Fruit fly (Drosophila melanogaster) whole organism, embryonic: ENCODE data around the gene Hsp83.

ENCODE experiments used
- Aef1 ChIP-seq: fragments of 200-800 bp; sonication (Bioruptor generic); IDR thresholded peaks from 3 replicates; pipeline ENCODE4 v1.3.6; 2022; ENCODE audit warnings: missing biosample characterization, missing genetic modification characterization
- Atf-2 ChIP-seq: fragments of 200-800 bp; sonication (Bioruptor generic); optimal IDR thresholded peaks from 2 replicates; lab custom pipeline; 2016; ENCODE audit warnings: missing biosample characterization, missing genetic modification characterization
- CG10209 ChIP-seq: fragments of 200-800 bp; sonication (Bioruptor generic); optimal IDR thresholded peaks from 3 replicates; lab custom pipeline; 2017; ENCODE audit warnings: missing biosample characterization, mild to moderate bottlenecking, missing genetic modification characterization, missing genetic modification reagents
- CG11247 ChIP-seq: fragments of 200-800 bp; sonication (Bioruptor generic); IDR thresholded peaks from 2 replicates; pipeline ENCODE4 v1.3.6; 2022; ENCODE audit warnings: missing biosample characterization, missing genetic modification characterization
- CG12071 ChIP-seq: fragments of 200-800 bp; sonication (Bioruptor generic); optimal IDR thresholded peaks from 3 replicates; lab custom pipeline; 2018; ENCODE audit warnings: missing biosample characterization, mild to moderate bottlenecking, missing genetic modification characterization
- CG12659 ChIP-seq: fragments of 200-800 bp; sonication (Bioruptor generic); optimal IDR thresholded peaks from 3 replicates; lab custom pipeline; 2017; ENCODE audit warnings: mild to moderate bottlenecking, missing biosample characterization, missing genetic modification reagents, missing genetic modification characterization
- CG13296 ChIP-seq: fragments of 200-800 bp; sonication (Bioruptor generic); optimal IDR thresholded peaks from 3 replicates; lab custom pipeline; 2018; ENCODE audit warnings: missing biosample characterization, mild to moderate bottlenecking, missing genetic modification characterization
- CG15514 ChIP-seq: fragments of 200-800 bp; sonication (Bioruptor generic); optimal IDR thresholded peaks from 3 replicates; lab custom pipeline; 2017; ENCODE audit warnings: missing biosample characterization, missing genetic modification characterization, mild to moderate bottlenecking, moderate library complexity, missing genetic modification reagents
- CG16813 ChIP-seq: fragments of 200-800 bp; sonication (Bioruptor generic); IDR thresholded peaks from 3 replicates; pipeline ENCODE4 v1.3.6; 2022; ENCODE audit warnings: missing biosample characterization, missing genetic modification characterization; ENCODE audit not compliant: partially characterized antibody
- CG17328 ChIP-seq: fragments of 200-800 bp; sonication (Bioruptor generic); IDR thresholded peaks from 2 replicates; pipeline ENCODE4 v1.3.6; 2022; ENCODE audit warnings: missing biosample characterization, missing genetic modification characterization
- CG17568 ChIP-seq: fragments of 200-800 bp; sonication (Bioruptor generic); optimal IDR thresholded peaks from 2 replicates; lab custom pipeline; 2018; ENCODE audit warnings: missing biosample characterization, mild to moderate bottlenecking, missing genetic modification characterization, moderate library complexity
- CG2678 ChIP-seq: fragments of 200-800 bp; sonication (Bioruptor generic); optimal IDR thresholded peaks from 3 replicates; lab custom pipeline; 2019; ENCODE audit warnings: missing biosample characterization, mild to moderate bottlenecking, missing genetic modification characterization, moderate library complexity
- CG30020 ChIP-seq: fragments of 200-800 bp; optimal IDR thresholded peaks from 2 replicates; lab custom pipeline; 2019; ENCODE audit warnings: missing biosample characterization, mild to moderate bottlenecking, missing genetic modification characterization, moderate library complexity
- CG30431 ChIP-seq: fragments of 200-800 bp; sonication (Bioruptor generic); optimal IDR thresholded peaks from 2 replicates; lab custom pipeline; 2017; ENCODE audit warnings: missing biosample characterization, missing genetic modification characterization
- CG3065 ChIP-seq: fragments of 200-800 bp; sonication (Bioruptor generic); optimal IDR thresholded peaks from 2 replicates; lab custom pipeline; 2016; ENCODE audit warnings: missing biosample characterization, missing genetic modification characterization
- CG31224 ChIP-seq: fragments of 200-800 bp; sonication (Bioruptor generic); IDR thresholded peaks from 2 replicates; pipeline ENCODE4 v1.3.6; 2022; ENCODE audit warnings: missing biosample characterization, missing genetic modification characterization
- CG31388 ChIP-seq: fragments of 200-800 bp; sonication (Bioruptor generic); optimal IDR thresholded peaks from 2 replicates; lab custom pipeline; 2016; ENCODE audit warnings: missing biosample characterization, missing genetic modification characterization
- CG33557 ChIP-seq: fragments of 200-800 bp; sonication (Bioruptor generic); optimal IDR thresholded peaks from 2 replicates; lab custom pipeline; 2019; ENCODE audit warnings: missing biosample characterization, mild to moderate bottlenecking, missing genetic modification characterization, moderate library complexity
- CG3838 ChIP-seq: fragments of 200-800 bp; sonication (Bioruptor generic); optimal IDR thresholded peaks from 3 replicates; lab custom pipeline; 2016; ENCODE audit warnings: missing biosample characterization, missing genetic modification characterization
- CG7987 ChIP-seq: fragments of 200-800 bp; sonication (Bioruptor generic); optimal IDR thresholded peaks from 2 replicates; lab custom pipeline; 2018; ENCODE audit warnings: missing biosample characterization, mild to moderate bottlenecking, missing genetic modification characterization, moderate library complexity
- CrebB ChIP-seq: fragments of 200-800 bp; sonication (Bioruptor generic); optimal IDR thresholded peaks from 3 replicates; lab custom pipeline; 2018; ENCODE audit warnings: missing biosample characterization, mild to moderate bottlenecking, missing genetic modification characterization
- Dek ChIP-seq: fragments of 200-800 bp; sonication (Bioruptor generic); optimal IDR thresholded peaks from 3 replicates; lab custom pipeline; 2019; ENCODE audit warnings: missing biosample characterization, mild to moderate bottlenecking, missing genetic modification characterization, moderate library complexity
- Dip2 ChIP-seq: fragments of 200-800 bp; sonication (Bioruptor generic); IDR thresholded peaks from 2 replicates; pipeline ENCODE4 v1.3.6; 2022; ENCODE audit warnings: missing biosample characterization, missing genetic modification characterization
- H15 ChIP-seq: fragments of 200-800 bp; sonication (Bioruptor generic); IDR thresholded peaks from 3 replicates; pipeline ENCODE4 v1.3.6; 2022; ENCODE audit warnings: missing biosample characterization, missing genetic modification characterization
- Hr51 ChIP-seq, 2 experiments: fragments of 200-800 bp; sonication (Bioruptor generic); optimal IDR thresholded peaks; 2 replicates in 1 of 2; 3 replicates in 1 of 2; lab custom pipeline; 2016 to 2018; ENCODE audit warnings: missing biosample characterization in 2 of 2, missing genetic modification characterization in 2 of 2, mild to moderate bottlenecking in 1 of 2, moderate library complexity in 1 of 2
- Mad ChIP-seq: fragments of 200-800 bp; sonication (Bioruptor generic); optimal IDR thresholded peaks from 2 replicates; lab custom pipeline; 2016; ENCODE audit warnings: missing biosample characterization, missing genetic modification characterization
- Med ChIP-seq: fragments of 200-800 bp; sonication (Bioruptor generic); peaks from one replicate; lab custom pipeline; 2016; ENCODE audit warnings: missing biosample characterization, missing genetic modification characterization, mild to moderate bottlenecking, inconsistent platforms, moderate library complexity
- NfI ChIP-seq: fragments of 200-800 bp; sonication (Bioruptor generic); optimal IDR thresholded peaks from 3 replicates; lab custom pipeline; 2018; ENCODE audit warnings: missing biosample characterization, mild to moderate bottlenecking, missing genetic modification characterization, moderate library complexity
- Ptx1 ChIP-seq: fragments of 200-800 bp; sonication (Bioruptor generic); IDR thresholded peaks from 2 replicates; pipeline ENCODE4 v1.3.6; 2022; ENCODE audit warnings: missing biosample characterization, missing genetic modification characterization
- Usf ChIP-seq: fragments of 200-800 bp; sonication (Bioruptor generic); optimal IDR thresholded peaks from 2 replicates; lab custom pipeline; 2017; ENCODE audit warnings: missing genotype, missing biosample characterization, missing genetic modification characterization
- bab2 ChIP-seq: fragments of 200-800 bp; sonication (Bioruptor generic); optimal IDR thresholded peaks from 2 replicates; lab custom pipeline; 2016; ENCODE audit warnings: missing biosample characterization, missing genetic modification characterization
- bbx ChIP-seq: fragments of 200-800 bp; sonication (Bioruptor generic); IDR thresholded peaks from 2 replicates; pipeline ENCODE4 v1.3.6; 2022; ENCODE audit warnings: missing biosample characterization, missing genetic modification characterization; ENCODE audit not compliant: partially characterized antibody
- bsh ChIP-seq, 2 experiments: fragments of 200-800 bp; sonication (Bioruptor generic); optimal IDR thresholded peaks; 2 replicates each; lab custom pipeline; 2017 to 2018; ENCODE audit warnings: mild to moderate bottlenecking in 2 of 2, missing biosample characterization in 2 of 2, missing genetic modification characterization in 2 of 2, moderate library complexity in 1 of 2
- cg ChIP-seq: fragments of 200-800 bp; sonication (Bioruptor generic); optimal IDR thresholded peaks from 3 replicates; lab custom pipeline; 2019; ENCODE audit warnings: missing biosample characterization, mild to moderate bottlenecking, missing genetic modification characterization, moderate library complexity
- dati ChIP-seq: fragments of 200-800 bp; sonication (Bioruptor generic); IDR thresholded peaks from 2 replicates; pipeline ENCODE4 v1.3.6; 2022; ENCODE audit warnings: missing biosample characterization, missing genetic modification characterization
- dysf ChIP-seq: fragments of 200-800 bp; sonication (Bioruptor generic); IDR thresholded peaks from 3 replicates; pipeline ENCODE4 v1.3.6; 2022; ENCODE audit warnings: missing biosample characterization, missing genetic modification characterization
- eyg ChIP-seq: fragments of 200-800 bp; sonication (Bioruptor generic); optimal IDR thresholded peaks from 3 replicates; lab custom pipeline; 2016; ENCODE audit warnings: missing biosample characterization, missing genetic modification characterization
- fd96Cb ChIP-seq: fragments of 200-800 bp; sonication (Bioruptor generic); optimal IDR thresholded peaks from 2 replicates; lab custom pipeline; 2018; ENCODE audit warnings: missing biosample characterization, mild to moderate bottlenecking, missing genetic modification characterization, moderate library complexity
- ftz-f1 ChIP-seq: fragments of 200-800 bp; sonication (Bioruptor generic); optimal IDR thresholded peaks from 2 replicates; lab custom pipeline; 2016; ENCODE audit warnings: missing biosample characterization, missing genetic modification characterization
- gcm ChIP-seq: fragments of 200-800 bp; sonication (Bioruptor generic); optimal IDR thresholded peaks from 2 replicates; lab custom pipeline; 2019; ENCODE audit warnings: missing biosample characterization, mild to moderate bottlenecking, missing genetic modification characterization, moderate library complexity
- gcm2 ChIP-seq: fragments of 200-800 bp; sonication (Bioruptor generic); optimal IDR thresholded peaks from 2 replicates; lab custom pipeline; 2016; ENCODE audit warnings: missing biosample characterization, missing genetic modification characterization
- gfzf ChIP-seq: fragments of 200-800 bp; sonication (Bioruptor generic); optimal IDR thresholded peaks from 2 replicates; lab custom pipeline; 2016; ENCODE audit warnings: missing biosample characterization, mild to moderate bottlenecking, missing genetic modification characterization, moderate library complexity
- grau ChIP-seq: fragments of 200-800 bp; optimal IDR thresholded peaks from 3 replicates; lab custom pipeline; 2019; ENCODE audit warnings: missing biosample characterization, mild to moderate bottlenecking, missing genetic modification characterization, moderate library complexity
- jing ChIP-seq: fragments of 200-800 bp; sonication (Bioruptor generic); optimal IDR thresholded peaks from 2 replicates; lab custom pipeline; 2018; ENCODE audit warnings: missing biosample characterization, mild to moderate bottlenecking, missing genetic modification characterization
- mirr ChIP-seq: fragments of 200-800 bp; sonication (Bioruptor generic); optimal IDR thresholded peaks from 3 replicates; lab custom pipeline; 2018; ENCODE audit warnings: missing biosample characterization, mild to moderate bottlenecking, missing genetic modification characterization
- p53 ChIP-seq: fragments of 200-800 bp; sonication (Bioruptor generic); optimal IDR thresholded peaks from 2 replicates; lab custom pipeline; 2016; ENCODE audit warnings: missing biosample characterization, missing genetic modification characterization
- pb ChIP-seq: fragments of 200-800 bp; sonication (Bioruptor generic); optimal IDR thresholded peaks from 3 replicates; lab custom pipeline; 2016; ENCODE audit warnings: missing biosample characterization, missing genetic modification characterization
- pum ChIP-seq: fragments of 200-800 bp; sonication (Bioruptor generic); optimal IDR thresholded peaks from 2 replicates; lab custom pipeline; 2016; ENCODE audit warnings: missing biosample characterization, missing genetic modification characterization
- tap ChIP-seq: fragments of 200-800 bp; optimal IDR thresholded peaks from 3 replicates; lab custom pipeline; 2019; ENCODE audit warnings: missing biosample characterization, mild to moderate bottlenecking, missing genetic modification characterization, moderate library complexity
- tup ChIP-seq: fragments of 200-800 bp; sonication (Bioruptor generic); optimal IDR thresholded peaks from 2 replicates; lab custom pipeline; 2016; ENCODE audit warnings: missing biosample characterization, mild to moderate bottlenecking, missing genetic modification characterization, moderate library complexity
- z ChIP-seq: fragments of 200-800 bp; sonication (Bioruptor generic); IDR thresholded peaks from 3 replicates; pipeline ENCODE4 v1.3.6; 2022; ENCODE audit warnings: missing biosample characterization, missing genetic modification characterization

The Hsp83 gene

dm6 chr3L:3179474-3179873, 13.3 kb upstream of the Hsp83 start (continued):
- TF ChIP-seq gcm2 (peak; percentile 83), CrebB (tag; lab: Kevin White, UChicago) (peak; percentile 70), CG12659 (GFP tag; lab: Kevin White, UChicago) (peak; percentile 81), CG31224 (peak; percentile 82), Ptx1 (peak; percentile 91), grau (tag; lab: Kevin White, UChicago) (peak; percentile 87), Atf-2 (peak; percentile 58), Mad (peak; percentile 65), CG33557 (peak; percentile 62), Aef1 (GFP tag; lab: Robert Waterston, UW) (peak; percentile 84), CG10209 (peak; percentile 79), CG2678 (peak; percentile 93), bbx (GFP tag; lab: Robert Waterston, UW) (no peak), cg (GFP tag; lab: Kevin White, UChicago) (no peak), CG12071 (no peak), NfI (GFP tag; lab: Kevin White, UChicago) (peak; percentile 81), CG16813 (GFP tag; lab: Robert Waterston, UW) (no peak), gfzf (GFP tag; lab: Kevin White, UChicago) (no peak), z (GFP tag; lab: Robert Waterston, UW) (no peak), CG3838 (peak; percentile 4), CG30020 (tag; lab: Kevin White, UChicago) (no peak), Hr51 (GFP tag; optimal IDR thresholded peaks at IDR 0.05; lab: Kevin White, UChicago) (peak; percentile 67 to 87), fd96Cb (peak; percentile 87), jing (GFP tag; lab: Kevin White, UChicago) (peak; percentile 54), Med (peak; percentile 97), CG7987 (GFP tag; lab: Kevin White, UChicago) (peak; percentile 78), tup (GFP tag; lab: Kevin White, UChicago) (peak; percentile 68), Dek (tag; lab: Kevin White, UChicago) (peak; percentile 80), CG15514 (GFP tag; lab: Kevin White, UChicago) (peak; percentile 82), CG13296 (GFP tag; lab: Kevin White, UChicago) (peak; percentile 91), Usf (GFP tag; lab: Kevin White, UChicago) (peak; percentile 45), ftz-f1 (GFP tag; lab: Kevin White, UChicago) (peak; percentile 93), p53 (GFP tag; lab: Kevin White, UChicago) (no peak), Dip2 (GFP tag; lab: Robert Waterston, UW) (no peak), mirr (peak; percentile 53), pum (GFP tag; lab: Kevin White, UChicago) (peak; percentile 77), pb (peak; percentile 68), dati (GFP tag; lab: Robert Waterston, UW) (peak; percentile 77), gcm (no peak), dysf (peak; percentile 93), eyg (peak; percentile 78), H15 (GFP tag; lab: Robert Waterston, UW) (peak; percentile 89), CG17328 (peak; percentile 89), CG11247 (GFP tag; lab: Robert Waterston, UW) (peak; percentile 86), bsh (GFP tag; optimal IDR thresholded peaks at IDR 0.05; lab: Kevin White, UChicago) (peak; percentile 71 to 90), CG17568 (no peak), tap (tag; lab: Kevin White, UChicago) (peak; percentile 88), bab2 (GFP tag; lab: Kevin White, UChicago) (peak; percentile 88), CG3065 (GFP tag; lab: Kevin White, UChicago) (peak; percentile 68), CG31388 (GFP tag; lab: Kevin White, UChicago) (peak; percentile 44), CG30431 (peak; percentile 76)
